Worm (Caenorhabditis elegans) whole organism, L2 larva: ENCODE measurements around the gene F54H12.10.

ENCODE experiments used
- aly-2 ChIP-seq: fragments of 150-350 bp; optimal IDR thresholded peaks from 2 replicates; lab custom pipeline; 2014; ENCODE audit warnings: missing biosample characterization, missing genetic modification characterization
- ceh-82 ChIP-seq: fragments of 150-350 bp; optimal IDR thresholded peaks from 2 replicates; lab custom pipeline; 2014; ENCODE audit warnings: missing biosample characterization, missing genetic modification characterization
- mdl-1 ChIP-seq, 2 experiments: fragments of 150-350 bp in 1 of 2; sonication (generic microtip) in 1 of 2; optimal IDR thresholded peaks; 2 replicates each; lab custom pipeline; 2017; ENCODE audit warnings: missing biosample characterization in 2 of 2, missing genetic modification characterization in 2 of 2
- nhr-10 ChIP-seq: sonication (generic microtip); optimal IDR thresholded peaks from 2 replicates; lab custom pipeline; 2017; ENCODE audit warnings: missing biosample characterization, missing genetic modification characterization
- skn-1 ChIP-seq: sonication (generic microtip); optimal IDR thresholded peaks from 2 replicates; lab custom pipeline; 2017; ENCODE audit warnings: missing biosample characterization, missing genetic modification characterization
- snpc-4 ChIP-seq: fragments of 150-350 bp; optimal IDR thresholded peaks from 2 replicates; lab custom pipeline; 2014; ENCODE audit warnings: missing biosample characterization, missing genetic modification characterization
- unc-39 ChIP-seq: fragments of 150-350 bp; optimal IDR thresholded peaks from 2 replicates; lab custom pipeline; 2014; ENCODE audit warnings: missing biosample characterization, missing genetic modification characterization
- zag-1 ChIP-seq: fragments of 150-350 bp; optimal IDR thresholded peaks from 2 replicates; lab custom pipeline; 2014; ENCODE audit warnings: missing biosample characterization, missing genetic modification characterization
- ztf-1 ChIP-seq: fragments of 200-800 bp; sonication (Bioruptor generic); conservative IDR thresholded peaks from 2 replicates; pipeline ENCODE4 v1.3.6; 2022; ENCODE audit warnings: missing genetic modification characterization, missing compliant biosample characterization
- ztf-11 ChIP-seq: sonication (generic microtip); optimal IDR thresholded peaks from 2 replicates; lab custom pipeline; 2017; ENCODE audit warnings: missing biosample characterization, missing genetic modification characterization

- TF ChIP-seq ztf-11 (tag; lab: Kevin White, UChicago): no peak
- TF ChIP-seq skn-1 (tag; lab: Kevin White, UChicago): no peak
- no peak for TF ChIP-seq zag-1
- TF ChIP-seq unc-39: no peak
- no peak for TF ChIP-seq aly-2
- TF ChIP-seq ceh-82 (tag; lab: Kevin White, UChicago): no peak
- TF ChIP-seq mdl-1 (tag; optimal IDR thresholded peaks at IDR 0.05; lab: Kevin White, UChicago): no peak
- no peak for TF ChIP-seq nhr-10
- no peak for TF ChIP-seq snpc-4
- no peak for TF ChIP-seq ztf-1 (GFP tag; lab: Robert Waterston, UW)
Measured at ce11 chrIII:7947677-7948076, 11.1 kb downstream of the F54H12.10 start.
